Fruit fly (Drosophila melanogaster): ENCODE results near the gene CG17721.

CG17721 gene

dm6 chr3R:11216156-11216630 is 18.7 kb upstream of the CG17721 start, which contains the start of the genes RpS25 and CG4820 (continued):
- TF ChIP-seq kni (GFP tag; optimal IDR thresholded peaks at IDR 0.05): peak; percentile 95
- peak; percentile 93 for TF ChIP-seq unc-4 (GFP tag; IDR thresholded peaks at IDR 0.05; ENCODE audit: partially characterized antibody)
- peak; percentile 91 for TF ChIP-seq nerfin-1 (tag; optimal IDR thresholded peaks at IDR 0.05)
- TF ChIP-seq CG15479 (GFP tag; optimal IDR thresholded peaks at IDR 0.05): peak; percentile 94
- TF ChIP-seq Doc3 (GFP tag; IDR thresholded peaks at IDR 0.05; ENCODE audit: partially characterized antibody): peak; percentile 86
- peak in 1 of 2 experiments; percentile 84 for TF ChIP-seq insv (GFP tag; optimal IDR thresholded peaks at IDR 0.05)
- TF ChIP-seq CG4617 (GFP tag; optimal IDR thresholded peaks at IDR 0.05; ENCODE audit: borderline replicate concordance): peak; percentile 97
- TF ChIP-seq Meics (GFP tag; optimal IDR thresholded peaks at IDR 0.05): peak; percentile 96
- peak; percentile 72 for TF ChIP-seq ssp (GFP tag; IDR thresholded peaks at IDR 0.05)
- peak; percentile 89 for TF ChIP-seq CG8290 (GFP tag; optimal IDR thresholded peaks at IDR 0.05)
- peak; percentile 89 to 97 for TF ChIP-seq CG8290 (tag; optimal IDR thresholded peaks at IDR 0.05)
- TF ChIP-seq Abd-B (GFP tag; optimal IDR thresholded peaks at IDR 0.05): peak; percentile 70
- no peak for TF ChIP-seq abd-A (tag; optimal IDR thresholded peaks at IDR 0.05)
- peak; percentile 96 for TF ChIP-seq Fer1 (GFP tag; optimal IDR thresholded peaks at IDR 0.05)
- TF ChIP-seq CG1603 (tag; optimal IDR thresholded peaks at IDR 0.05): peak; percentile 97
- TF ChIP-seq CG17802 (tag; optimal IDR thresholded peaks at IDR 0.05): peak; percentile 82
- TF ChIP-seq bowl (GFP tag; IDR thresholded peaks at IDR 0.05): peak; percentile 71
- TF ChIP-seq ERR (GFP tag; optimal IDR thresholded peaks at IDR 0.05): peak; percentile 77
- peak; percentile 96 for TF ChIP-seq CG13624 (GFP tag; optimal IDR thresholded peaks at IDR 0.05)
- TF ChIP-seq wor (GFP tag; IDR thresholded peaks at IDR 0.05): 0 out of 2 replicates have a peak, but pooled peaks have one; percentile 44
- peak; percentile 62 for TF ChIP-seq CG4282 (GFP tag; optimal IDR thresholded peaks at IDR 0.05)
- peak; percentile 88 for TF ChIP-seq btn (GFP tag; optimal IDR thresholded peaks at IDR 0.05)
- no peak for TF ChIP-seq Dip2 (GFP tag; IDR thresholded peaks at IDR 0.05)
- peak; percentile 63 for TF ChIP-seq oc (tag; optimal IDR thresholded peaks at IDR 0.05)
- peak; percentile 71 for TF ChIP-seq Hr3 (GFP tag; optimal IDR thresholded peaks at IDR 0.05)
- TF ChIP-seq Eip74EF (GFP tag; optimal IDR thresholded peaks at IDR 0.05): peak in 1 of 2 experiments; percentile 84
- TF ChIP-seq CG12659 (GFP tag; optimal IDR thresholded peaks at IDR 0.05): peak; percentile 98
- TF ChIP-seq Sry-β (GFP tag; optimal IDR thresholded peaks at IDR 0.05): peak; percentile 69
- TF ChIP-seq CG7928 (GFP tag; optimal IDR thresholded peaks at IDR 0.05): peak; percentile 78
- TF ChIP-seq Med (GFP tag): peak; percentile 99
- peak; percentile 66 for TF ChIP-seq CG14965 (GFP tag; optimal IDR thresholded peaks at IDR 0.05; ENCODE audit: borderline replicate concordance)
- no peak for TF ChIP-seq Lpt (GFP tag; optimal IDR thresholded peaks at IDR 0.05)
- peak; percentile 73 for TF ChIP-seq TFAM (GFP tag; optimal IDR thresholded peaks at IDR 0.05)
- peak; percentile 92 for TF ChIP-seq HmgZ (tag; optimal IDR thresholded peaks at IDR 0.05)
- peak; percentile 80 for TF ChIP-seq Usf (GFP tag; optimal IDR thresholded peaks at IDR 0.05)
- peak; percentile 61 for TF ChIP-seq CG1602 (GFP tag; optimal IDR thresholded peaks at IDR 0.05)
- TF ChIP-seq zfh2 (GFP tag; optimal IDR thresholded peaks at IDR 0.05): peak; percentile 70
- peak; percentile 91 for TF ChIP-seq knrl (GFP tag; IDR thresholded peaks at IDR 0.05; ENCODE audit: partially characterized antibody)
- TF ChIP-seq CG16863 (GFP tag; optimal IDR thresholded peaks at IDR 0.05): peak; percentile 90
- peak; percentile 76 for TF ChIP-seq CG10462 (GFP tag; optimal IDR thresholded peaks at IDR 0.05)
- TF ChIP-seq CG30403 (GFP tag; optimal IDR thresholded peaks at IDR 0.05): peak; percentile 85
- peak; percentile 95 for TF ChIP-seq CG18619 (GFP tag; optimal IDR thresholded peaks at IDR 0.05)
- TF ChIP-seq sens-2 (GFP tag; IDR thresholded peaks at IDR 0.05): peak; percentile 89
- TF ChIP-seq CG12744 (GFP tag; optimal IDR thresholded peaks at IDR 0.05): peak; percentile 82
- TF ChIP-seq CG4730 (GFP tag; IDR thresholded peaks at IDR 0.05): peak; percentile 75
- peak; percentile 36; the same call in 1 of the 2 replicates for TF ChIP-seq toy (GFP tag; IDR thresholded peaks at IDR 0.05)
- peak; percentile 98 for TF ChIP-seq NC2β (GFP tag; optimal IDR thresholded peaks at IDR 0.05)
- no peak; the same call in 1 of the 2 replicates for TF ChIP-seq ro (GFP tag; IDR thresholded peaks at IDR 0.05)
- peak; percentile 95 for TF ChIP-seq CG9727 (GFP tag; optimal IDR thresholded peaks at IDR 0.05)
- peak; percentile 83 for TF ChIP-seq CG13894 (tag; optimal IDR thresholded peaks at IDR 0.05)
